Worm (Caenorhabditis elegans) whole organism, L2 larva: Measurements from ENCODE around the gene zmp-1.

Experiments
- C34F6.9 ChIP-seq: fragments of 150-350 bp; optimal IDR thresholded peaks from 2 replicates; lab custom pipeline; 2014; ENCODE audit warnings: missing biosample characterization, missing genetic modification characterization
- F13H6.1 ChIP-seq: sonication (generic microtip); optimal IDR thresholded peaks from 2 replicates; lab custom pipeline; 2016; ENCODE audit warnings: missing genetic modification characterization, missing compliant biosample characterization
- R02D3.7 ChIP-seq: fragments of 150-350 bp; optimal IDR thresholded peaks from 2 replicates; lab custom pipeline; 2014; ENCODE audit warnings: missing biosample characterization, missing genetic modification characterization
- Y55F3AM.14 ChIP-seq: fragments of 200-800 bp; sonication (Bioruptor generic); optimal IDR thresholded peaks from 2 replicates; lab custom pipeline; 2018; ENCODE audit warnings: mild to moderate bottlenecking, missing genetic modification characterization, missing compliant biosample characterization
- ZK546.5 ChIP-seq: sonication (generic microtip); optimal IDR thresholded peaks from 2 replicates; lab custom pipeline; 2017; ENCODE audit warnings: missing biosample characterization, missing genetic modification characterization
- alr-1 ChIP-seq: fragments of 150-350 bp; optimal IDR thresholded peaks from 2 replicates; lab custom pipeline; 2014; ENCODE audit warnings: missing biosample characterization, missing genetic modification characterization
- aly-2 ChIP-seq: fragments of 150-350 bp; optimal IDR thresholded peaks from 2 replicates; lab custom pipeline; 2014; ENCODE audit warnings: missing biosample characterization, missing genetic modification characterization
- blmp-1 ChIP-seq: sonication (generic microtip); optimal IDR thresholded peaks from 2 replicates; lab custom pipeline; 2017; ENCODE audit warnings: missing genetic modification characterization, mild to moderate bottlenecking, missing compliant biosample characterization, antibody characterized with exemption, moderate library complexity; ENCODE audit not compliant: insufficient read depth
- ceh-16 ChIP-seq: fragments of 150-350 bp; optimal IDR thresholded peaks from 2 replicates; lab custom pipeline; 2014; ENCODE audit warnings: missing biosample characterization, missing genetic modification characterization
- ceh-82 ChIP-seq: fragments of 150-350 bp; optimal IDR thresholded peaks from 2 replicates; lab custom pipeline; 2014; ENCODE audit warnings: missing biosample characterization, missing genetic modification characterization
- crh-2 ChIP-seq: sonication (generic microtip); optimal IDR thresholded peaks from 2 replicates; lab custom pipeline; 2017; ENCODE audit warnings: missing biosample characterization, missing genetic modification characterization
- dmd-4 ChIP-seq: sonication (generic microtip); optimal IDR thresholded peaks from 2 replicates; lab custom pipeline; 2017; ENCODE audit warnings: missing biosample characterization, missing genetic modification characterization
- egl-27 ChIP-seq: sonication (generic microtip); optimal IDR thresholded peaks from 3 replicates; lab custom pipeline; 2017; ENCODE audit warnings: missing biosample characterization, missing genetic modification reagents, missing genetic modification characterization
- elt-3 ChIP-seq: sonication (generic microtip); optimal IDR thresholded peaks from 2 replicates; lab custom pipeline; 2017; ENCODE audit warnings: missing biosample characterization, missing genetic modification characterization
- fos-1 ChIP-seq: fragments of 150-350 bp; optimal IDR thresholded peaks from 2 replicates; lab custom pipeline; 2014; ENCODE audit warnings: missing biosample characterization, missing genetic modification characterization
- gmeb-1 ChIP-seq: fragments of 150-350 bp; optimal IDR thresholded peaks from 2 replicates; lab custom pipeline; 2014; ENCODE audit warnings: missing biosample characterization, missing genetic modification characterization
- lin-11 ChIP-seq: fragments of 150-350 bp; sonication (generic microtip); optimal IDR thresholded peaks from 2 replicates; lab custom pipeline; 2014; ENCODE audit warnings: missing biosample characterization, missing genetic modification characterization, inconsistent platforms, mixed read lengths
- lin-39 ChIP-seq: fragments of 150-350 bp; optimal IDR thresholded peaks from 2 replicates; lab custom pipeline; 2014; ENCODE audit warnings: missing biosample characterization, missing genetic modification reagents, missing genetic modification characterization
- lsy-2 ChIP-seq, 2 experiments: fragments of 150-350 bp in 1 of 2; sonication (generic microtip) in 1 of 2; optimal IDR thresholded peaks; 2 replicates each; lab custom pipeline; 2014 to 2017; ENCODE audit warnings: missing biosample characterization in 2 of 2, missing genetic modification characterization in 2 of 2
- mdl-1 ChIP-seq, 2 experiments: fragments of 150-350 bp in 1 of 2; sonication (generic microtip) in 1 of 2; optimal IDR thresholded peaks; 2 replicates each; lab custom pipeline; 2017; ENCODE audit warnings: missing biosample characterization in 2 of 2, missing genetic modification characterization in 2 of 2
- nhr-10 ChIP-seq: sonication (generic microtip); optimal IDR thresholded peaks from 2 replicates; lab custom pipeline; 2017; ENCODE audit warnings: missing biosample characterization, missing genetic modification characterization
- nhr-11 ChIP-seq: fragments of 150-350 bp; optimal IDR thresholded peaks from 2 replicates; lab custom pipeline; 2014; ENCODE audit warnings: missing biosample characterization, missing genetic modification characterization
- nhr-12 ChIP-seq: fragments of 150-350 bp; optimal IDR thresholded peaks from 2 replicates; lab custom pipeline; 2014; ENCODE audit warnings: missing biosample characterization, missing genetic modification characterization
- nhr-129 ChIP-seq: fragments of 150-350 bp; optimal IDR thresholded peaks from 2 replicates; lab custom pipeline; 2014; ENCODE audit warnings: missing biosample characterization, missing genetic modification characterization
- nhr-21 ChIP-seq: fragments of 150-350 bp; optimal IDR thresholded peaks from 2 replicates; lab custom pipeline; 2014; ENCODE audit warnings: missing biosample characterization, missing genetic modification characterization
- nhr-23 ChIP-seq: fragments of 150-350 bp; optimal IDR thresholded peaks from 2 replicates; lab custom pipeline; 2014; ENCODE audit warnings: missing biosample characterization, missing genetic modification reagents, missing genetic modification characterization
- nhr-237 ChIP-seq: fragments of 150-350 bp; optimal IDR thresholded peaks from 2 replicates; lab custom pipeline; 2014; ENCODE audit warnings: missing biosample characterization, missing genetic modification characterization
- nhr-25 ChIP-seq: fragments of 150-350 bp; sonication (generic microtip); optimal IDR thresholded peaks from 3 replicates; lab custom pipeline; 2014; ENCODE audit warnings: missing biosample characterization, missing genetic modification characterization
- nhr-6 ChIP-seq: fragments of 150-350 bp; optimal IDR thresholded peaks from 2 replicates; lab custom pipeline; 2014; ENCODE audit warnings: missing biosample characterization, missing genetic modification characterization
- nhr-77 ChIP-seq: fragments of 150-350 bp; optimal IDR thresholded peaks from 2 replicates; lab custom pipeline; 2014; ENCODE audit warnings: missing biosample characterization, missing genetic modification characterization
- sem-4 ChIP-seq: fragments of 150-350 bp; optimal IDR thresholded peaks from 2 replicates; lab custom pipeline; 2014; ENCODE audit warnings: missing biosample characterization, missing genetic modification reagents, missing genetic modification characterization
- skn-1 ChIP-seq: sonication (generic microtip); optimal IDR thresholded peaks from 2 replicates; lab custom pipeline; 2017; ENCODE audit warnings: missing biosample characterization, missing genetic modification characterization
- sma-3 ChIP-seq: sonication (generic microtip); optimal IDR thresholded peaks from 2 replicates; lab custom pipeline; 2016; ENCODE audit warnings: missing genetic modification reagents, missing genetic modification characterization, missing compliant biosample characterization
- sma-9 ChIP-seq, 2 experiments: fragments of 150-350 bp in 1 of 2; sonication (generic microtip) in 1 of 2; optimal IDR thresholded peaks; 2 replicates each; lab custom pipeline; 2014 to 2016; ENCODE audit warnings: missing genetic modification characterization in 2 of 2, mild to moderate bottlenecking in 1 of 2, missing biosample characterization in 1 of 2, missing compliant biosample characterization in 1 of 2, missing genetic modification reagents in 1 of 2, moderate library complexity in 1 of 2
- snpc-4 ChIP-seq: fragments of 150-350 bp; optimal IDR thresholded peaks from 2 replicates; lab custom pipeline; 2014; ENCODE audit warnings: missing biosample characterization, missing genetic modification characterization
- unc-39 ChIP-seq: fragments of 150-350 bp; optimal IDR thresholded peaks from 2 replicates; lab custom pipeline; 2014; ENCODE audit warnings: missing biosample characterization, missing genetic modification characterization
- unc-55 ChIP-seq: fragments of 150-350 bp; sonication (generic microtip); optimal IDR thresholded peaks from 3 replicates; lab custom pipeline; 2014; ENCODE audit warnings: missing biosample characterization, missing genetic modification reagents, missing genetic modification characterization
- unc-62 ChIP-seq: fragments of 150-350 bp; optimal IDR thresholded peaks from 2 replicates; lab custom pipeline; 2014; ENCODE audit warnings: missing biosample characterization, missing genetic modification reagents, missing genetic modification characterization
- zag-1 ChIP-seq: fragments of 150-350 bp; optimal IDR thresholded peaks from 2 replicates; lab custom pipeline; 2014; ENCODE audit warnings: missing biosample characterization, missing genetic modification characterization
- ztf-1 ChIP-seq: fragments of 200-800 bp; sonication (Bioruptor generic); conservative IDR thresholded peaks from 2 replicates; pipeline ENCODE4 v1.3.6; 2022; ENCODE audit warnings: missing genetic modification characterization, missing compliant biosample characterization
- ztf-4 ChIP-seq: fragments of 150-350 bp; optimal IDR thresholded peaks from 2 replicates; lab custom pipeline; 2014; ENCODE audit warnings: missing biosample characterization, missing genetic modification characterization

Gene zmp-1

DNA sequence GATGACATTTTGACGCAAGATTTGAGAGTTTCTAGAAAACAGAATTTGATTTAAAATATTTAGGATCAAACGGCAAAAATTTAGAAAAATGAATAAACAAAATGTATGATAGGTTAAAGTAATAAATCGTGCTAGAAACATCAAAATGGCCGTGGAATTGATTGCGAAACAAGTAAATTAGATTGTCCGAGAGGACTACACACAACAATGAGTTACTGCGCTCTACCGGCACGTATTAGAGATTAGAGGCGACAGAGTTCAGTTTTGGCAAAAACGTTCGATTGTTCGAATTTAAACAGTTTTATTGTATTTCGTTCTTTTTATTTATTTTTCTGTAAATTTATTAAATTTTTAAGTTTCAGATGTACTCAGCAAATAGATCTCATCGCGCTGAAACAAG, 7.0 kb downstream of the zmp-1 start, which contains the start of the genes dnc-2 and bcl-7 (continued):
- peak; percentile 32 for TF ChIP-seq snpc-4

- TF ChIP-seq nhr-77 (tag; lab: Kevin White, UChicago) (no peak), egl-27 (tag; lab: Kevin White, UChicago) (peak; percentile 6), aly-2 (tag; lab: Kevin White, UChicago) (no peak), nhr-21 (peak; percentile 49), sma-3 (GFP tag; lab: Kevin White, UChicago) (peak; percentile 59), sma-9 (GFP tag; optimal IDR thresholded peaks at IDR 0.05; lab: Kevin White, UChicago) (peak; percentile 73), sma-9 (tag; optimal IDR thresholded peaks at IDR 0.05; lab: Kevin White, UChicago) (no peak), crh-2 (peak; percentile 25), Y55F3AM.14 (GFP tag; lab: Kevin White, UChicago) (no peak), snpc-4 (no peak), unc-39 (no peak), nhr-12 (tag; lab: Kevin White, UChicago) (no peak), ztf-4 (no peak), lin-11 (no peak), ceh-82 (tag; lab: Kevin White, UChicago) (no peak), nhr-23 (tag; lab: Kevin White, UChicago) (no peak), dmd-4 (tag; lab: Kevin White, UChicago) (no peak), zag-1 (tag; lab: Kevin White, UChicago) (no peak), ceh-16 (no peak), skn-1 (tag; lab: Kevin White, UChicago) (no peak), R02D3.7 (tag; lab: Kevin White, UChicago) (no peak), blmp-1 (tag; lab: Kevin White, UChicago) (peak; percentile 33), lin-39 (tag; lab: Kevin White, UChicago) (no peak), ZK546.5 (tag; lab: Kevin White, UChicago) (no peak), nhr-11 (tag; lab: Kevin White, UChicago) (no peak), unc-62 (GFP tag; lab: Kevin White, UChicago) (no peak), ztf-1 (GFP tag; lab: Robert Waterston, UW) (no peak), nhr-237 (tag; lab: Kevin White, UChicago) (no peak), alr-1 (tag; lab: Kevin White, UChicago) (no peak), gmeb-1 (tag; lab: Kevin White, UChicago) (peak; percentile 25), lsy-2 (tag; optimal IDR thresholded peaks at IDR 0.05; lab: Kevin White, UChicago) (no peak), unc-55 (GFP tag; lab: Kevin White, UChicago) (no peak), nhr-6 (no peak), nhr-129 (tag; lab: Kevin White, UChicago) (peak; percentile 3), sem-4 (tag; lab: Kevin White, UChicago) (no peak), nhr-25 (tag; lab: Kevin White, UChicago) (peak; percentile 83), elt-3 (tag; lab: Kevin White, UChicago) (no peak), C34F6.9 (no peak)
These were observed 10.5 kb downstream of the zmp-1 start for ce11 chrIII:5922236-5922635.

DNA sequence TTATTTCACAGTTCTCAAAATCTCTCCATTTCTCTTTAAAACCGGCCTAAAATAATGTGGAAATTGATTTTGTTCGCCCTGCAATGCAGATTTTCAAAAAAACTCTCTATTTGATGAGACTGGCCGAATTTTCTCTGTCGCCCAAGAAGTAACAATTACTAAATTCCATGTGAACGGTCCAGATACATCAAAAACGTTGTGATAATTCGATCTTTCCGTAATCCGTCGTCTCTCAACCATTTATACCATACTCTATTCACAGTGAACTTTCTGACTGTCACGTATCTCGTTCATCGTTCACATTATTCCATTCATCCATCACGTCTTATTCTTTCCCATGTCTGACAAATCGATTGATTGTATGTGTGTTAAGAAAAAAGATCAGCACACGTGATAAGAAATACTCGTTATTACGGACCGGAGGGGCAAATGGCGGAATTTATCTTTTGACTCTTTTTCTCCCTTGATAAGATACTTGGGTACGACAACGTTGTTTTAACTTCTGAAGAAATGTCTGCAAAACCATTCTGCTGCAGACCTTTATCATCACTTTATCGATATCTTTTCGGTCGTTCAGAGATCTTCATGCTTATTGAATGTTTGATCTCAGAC, 11.6 kb downstream of the zmp-1 start:
- peak; percentile 25 for TF ChIP-seq fos-1 (tag; lab: Kevin White, UChicago)
- no peak for TF ChIP-seq nhr-12 (tag; lab: Kevin White, UChicago)
- TF ChIP-seq ztf-1 (GFP tag; lab: Robert Waterston, UW) = no peak
- TF ChIP-seq blmp-1 (tag; lab: Kevin White, UChicago) = peak; percentile 66
- no peak for TF ChIP-seq lin-11
- TF ChIP-seq unc-55 (GFP tag; lab: Kevin White, UChicago) = no peak
- TF ChIP-seq nhr-25 (tag; lab: Kevin White, UChicago) = peak; percentile 71
- TF ChIP-seq lin-39 (tag; lab: Kevin White, UChicago) = no peak
- peak; percentile 41 for TF ChIP-seq gmeb-1 (tag; lab: Kevin White, UChicago)
- TF ChIP-seq snpc-4 = no peak
- peak; percentile 72 for TF ChIP-seq sma-3 (GFP tag; lab: Kevin White, UChicago)
- peak in 1 of 2 experiments; percentile 45 for TF ChIP-seq mdl-1 (tag; optimal IDR thresholded peaks at IDR 0.05; lab: Kevin White, UChicago)
- TF ChIP-seq sma-9 (GFP tag; optimal IDR thresholded peaks at IDR 0.05; lab: Kevin White, UChicago) = peak; percentile 84
- no peak for TF ChIP-seq sma-9 (tag; optimal IDR thresholded peaks at IDR 0.05; lab: Kevin White, UChicago)
- no peak for TF ChIP-seq ztf-4
- no peak for TF ChIP-seq nhr-10 (tag; lab: Kevin White, UChicago)
- no peak for TF ChIP-seq F13H6.1 (tag; lab: Kevin White, UChicago)
- TF ChIP-seq crh-2 = peak; percentile 38
- no peak for TF ChIP-seq zag-1 (tag; lab: Kevin White, UChicago)
- no peak for TF ChIP-seq nhr-77 (tag; lab: Kevin White, UChicago)
- TF ChIP-seq nhr-129 (tag; lab: Kevin White, UChicago) = peak; percentile 21
- peak in 1 of 2 experiments; percentile 33 for TF ChIP-seq lsy-2 (tag; optimal IDR thresholded peaks at IDR 0.05; lab: Kevin White, UChicago)
- TF ChIP-seq nhr-6 = no peak
- peak; percentile 92 for TF ChIP-seq nhr-21
